Worm (Caenorhabditis elegans): Measurements from ENCODE around the gene F01D5.5.

F01D5.5 gene

ce11 chrII:14002200-14002599 lies at the start of gene F01D5.5:
Gene F01D5.5, minus strand, starts transcription at chrII:14002300.
- TF ChIP-seq F55B11.4 (tag; optimal IDR thresholded peaks at IDR 0.05; ENCODE audit: borderline replicate concordance, insufficient read depth): no peak
- no peak for TF ChIP-seq dpff-1 (tag; optimal IDR thresholded peaks at IDR 0.05)

- TF ChIP-seq nfyb-1 (GFP tag; IDR thresholded peaks at IDR 0.05) (no peak), T26A5.8 (tag; optimal IDR thresholded peaks at IDR 0.05) (no peak), egl-44 (GFP tag; IDR thresholded peaks at IDR 0.05) (no peak), snpc-4 (GFP tag; optimal IDR thresholded peaks at IDR 0.05) (no peak), snpc-4 (tag; optimal IDR thresholded peaks at IDR 0.05) (peak in 3 of 4 experiments; percentile 56 to 77 (median 63)), lsl-1 (GFP tag; optimal IDR thresholded peaks at IDR 0.05) (no peak), nhr-80 (tag; optimal IDR thresholded peaks at IDR 0.05) (peak; percentile 50)
Observed at ce11 chrII:14051474-14051934, 49.4 kb upstream of the F01D5.5 start.

ce11 chrII:14050506-14050905 lies 48.4 kb upstream of the F01D5.5 start:
- TF ChIP-seq snpc-1.1 (tag; optimal IDR thresholded peaks at IDR 0.05; ENCODE audit: insufficient read depth) (no peak), Y56A3A.18 (GFP tag; IDR thresholded peaks at IDR 0.05) (no peak), F10E7.11 (tag; optimal IDR thresholded peaks at IDR 0.05) (no peak), egl-18 (GFP tag; IDR thresholded peaks at IDR 0.05) (no peak), ets-4 (GFP tag; optimal IDR thresholded peaks at IDR 0.05) (peak; percentile 4), F33H1.4 (GFP tag; IDR thresholded peaks at IDR 0.05) (no peak), K12H6.12 (tag; optimal IDR thresholded peaks at IDR 0.05) (peak; percentile 43), mxl-1 (tag; optimal IDR thresholded peaks at IDR 0.05) (no peak), tbx-9 (tag; optimal IDR thresholded peaks at IDR 0.05; ENCODE audit: borderline replicate concordance) (no peak), let-526 (GFP tag; IDR thresholded peaks at IDR 0.05) (no peak), die-1 (tag; optimal IDR thresholded peaks at IDR 0.05) (peak; percentile 37), snpc-3.4 (tag; optimal IDR thresholded peaks at IDR 0.05) (no peak), nhr-90 (tag; optimal IDR thresholded peaks at IDR 0.05) (no peak), B0336.3 (GFP tag; IDR thresholded peaks at IDR 0.05) (peak; percentile 41; the same call in 1 of the 2 replicates), egl-44 (GFP tag; IDR thresholded peaks at IDR 0.05) (0 out of 2 replicates have a peak, but pooled peaks have one; percentile 63), attf-6 (GFP tag; IDR thresholded peaks at IDR 0.05) (no peak), aptf-2 (GFP tag; conservative IDR thresholded peaks at IDR 0.05) (0 out of 2 replicates have a peak, but pooled peaks have one; percentile 36), lin-35 (GFP tag; optimal IDR thresholded peaks at IDR 0.05) (no peak), ceh-91 (GFP tag; IDR thresholded peaks at IDR 0.05) (no peak), F49E8.2 (tag; optimal IDR thresholded peaks at IDR 0.05; ENCODE audit: insufficient read depth) (no peak), T07F8.4 (tag; optimal IDR thresholded peaks at IDR 0.05) (no peak), let-607 (tag; optimal IDR thresholded peaks at IDR 0.05) (no peak), aptf-3 (GFP tag; IDR thresholded peaks at IDR 0.05) (no peak), K11D2.4 (GFP tag; IDR thresholded peaks at IDR 0.05) (peak; percentile 45; the same call in 1 of the 2 replicates), lin-54 (GFP tag; optimal IDR thresholded peaks at IDR 0.05) (peak; percentile 25), F55B11.4 (tag; optimal IDR thresholded peaks at IDR 0.05; ENCODE audit: borderline replicate concordance, insufficient read depth) (no peak), bed-1 (GFP tag; IDR thresholded peaks at IDR 0.05) (no peak), Y95B8A.8 (GFP tag; IDR thresholded peaks at IDR 0.05) (no peak), ztf-26 (tag; optimal IDR thresholded peaks at IDR 0.05) (peak; percentile 60), attf-3 (GFP tag; conservative IDR thresholded peaks at IDR 0.05) (no peak), ama-1 (optimal IDR thresholded peaks at IDR 0.05) (no peak), ama-1 (GFP tag; optimal IDR thresholded peaks at IDR 0.05) (no peak), gei-17 (GFP tag; optimal IDR thresholded peaks at IDR 0.05) (no peak), lsy-27 (tag; optimal IDR thresholded peaks at IDR 0.05; ENCODE audit: borderline replicate concordance, insufficient read depth) (no peak), Y53F4B.3 (GFP tag; IDR thresholded peaks at IDR 0.05) (no peak), him-1 (tag; optimal IDR thresholded peaks at IDR 0.05) (no peak), zfh-2 (GFP tag; conservative IDR thresholded peaks at IDR 0.05) (peak; percentile 92), nfya-1 (tag; optimal IDR thresholded peaks at IDR 0.05; ENCODE audit: borderline replicate concordance, insufficient read depth) (no peak)
